In the genomic region with DNA sequence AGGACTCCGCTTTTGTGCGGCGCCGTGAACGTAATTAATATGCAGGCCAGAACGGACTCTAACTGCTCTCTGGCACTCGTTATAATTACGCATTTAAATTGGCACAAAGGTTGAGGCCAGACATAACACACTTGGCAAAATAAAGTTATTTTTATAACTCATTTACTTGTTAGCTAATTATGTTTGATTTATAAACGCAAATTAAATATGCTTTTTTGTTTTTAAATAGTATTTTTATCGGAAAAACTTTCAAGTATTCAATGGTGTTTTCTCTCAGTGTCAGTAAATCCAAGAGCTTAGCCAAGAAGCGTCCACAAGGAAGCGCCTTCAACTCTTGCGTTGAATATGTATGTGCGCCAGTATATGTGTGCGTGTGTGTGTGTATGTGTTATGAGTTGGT, we compare ENCODE assay signal across 4 fruit fly cellular contexts.
TF ChIP-seq lines count a peak whose summit lies in the region.

No protein-coding gene starts in this region.

- no peak for TF ChIP-seq CTCF in whole organism, embryonic (GFP tag; optimal IDR thresholded peaks at IDR 0.05; lab: Kevin White, UChicago)

TF ChIP-seq in whole organism, embryonic, 481 proteins besides CTCF, POLR2A, EP300 and RAD21 (continues in another document):
- TF ChIP-seq CG9817 (tag; optimal IDR thresholded peaks at IDR 0.05; lab: Kevin White, UChicago) (no peak), sc (optimal IDR thresholded peaks at IDR 0.05; lab: Kevin White, UChicago) (no peak), sc (GFP tag; optimal IDR thresholded peaks at IDR 0.05; lab: Kevin White, UChicago) (no peak), pita (GFP tag; optimal IDR thresholded peaks at IDR 0.05; lab: Kevin White, UChicago) (no peak), lov (optimal IDR thresholded peaks at IDR 0.05; lab: Kevin White, UChicago) (no peak), lov (GFP tag; IDR thresholded peaks at IDR 0.05; lab: Robert Waterston, UW) (no peak), CG43689 (GFP tag; IDR thresholded peaks at IDR 0.05; lab: Robert Waterston, UW) (no peak), CG8089 (GFP tag; optimal IDR thresholded peaks at IDR 0.05; lab: Kevin White, UChicago) (no peak), CG12391 (tag; optimal IDR thresholded peaks at IDR 0.05; lab: Kevin White, UChicago) (no peak), Meics (GFP tag; optimal IDR thresholded peaks at IDR 0.05; lab: Kevin White, UChicago) (peak; percentile 31), CG2199 (GFP tag; IDR thresholded peaks at IDR 0.05; lab: Robert Waterston, UW) (no peak), br (optimal IDR thresholded peaks at IDR 0.05; lab: Kevin White, UChicago) (no peak), CG34224 (GFP tag; IDR thresholded peaks at IDR 0.05; lab: Robert Waterston, UW; ENCODE audit: partially characterized antibody) (no peak), CG18599 (GFP tag; optimal IDR thresholded peaks at IDR 0.05; lab: Kevin White, UChicago) (peak; percentile 59), Fer3 (tag; optimal IDR thresholded peaks at IDR 0.05; lab: Kevin White, UChicago) (no peak), CG7786 (GFP tag; optimal IDR thresholded peaks at IDR 0.05; lab: Kevin White, UChicago) (no peak), cas (GFP tag; IDR thresholded peaks at IDR 0.05; lab: Robert Waterston, UW) (no peak), CG2678 (tag; optimal IDR thresholded peaks at IDR 0.05; lab: Kevin White, UChicago) (peak; percentile 49), caup (GFP tag; optimal IDR thresholded peaks at IDR 0.05; lab: Kevin White, UChicago; ENCODE audit: severe bottlenecking) (no peak), CG3065 (GFP tag; optimal IDR thresholded peaks at IDR 0.05; lab: Kevin White, UChicago) (no peak), her (GFP tag; optimal IDR thresholded peaks at IDR 0.05; lab: Kevin White, UChicago) (no peak), CG30403 (GFP tag; optimal IDR thresholded peaks at IDR 0.05; lab: Kevin White, UChicago) (peak; percentile 31), dati (GFP tag; IDR thresholded peaks at IDR 0.05; lab: Robert Waterston, UW) (no peak)

TF ChIP-seq in whole organism, prepupa, 60 proteins besides CTCF, POLR2A, EP300 and RAD21 (continues in another document):
- TF ChIP-seq CG7368 (GFP tag; optimal IDR thresholded peaks at IDR 0.05; lab: Kevin White, UChicago) (peak; percentile 6), CG11762 (GFP tag; optimal IDR thresholded peaks at IDR 0.05; lab: Kevin White, UChicago; ENCODE audit: insufficient read depth) (no peak), achi (GFP tag; optimal IDR thresholded peaks at IDR 0.05; lab: Kevin White, UChicago) (peak; percentile 11), CG6808 (GFP tag; optimal IDR thresholded peaks at IDR 0.05; lab: Kevin White, UChicago) (no peak), CG6792 (GFP tag; optimal IDR thresholded peaks at IDR 0.05; lab: Kevin White, UChicago) (no peak), ss (GFP tag; optimal IDR thresholded peaks at IDR 0.05; lab: Kevin White, UChicago) (no peak), Hr4 (GFP tag; optimal IDR thresholded peaks at IDR 0.05; lab: Kevin White, UChicago) (peak; percentile 24), fkh (GFP tag; optimal IDR thresholded peaks at IDR 0.05; lab: Kevin White, UChicago) (no peak), Eip93F (GFP tag; optimal IDR thresholded peaks at IDR 0.05; lab: Kevin White, UChicago) (no peak), CG10631 (GFP tag; optimal IDR thresholded peaks at IDR 0.05; lab: Kevin White, UChicago) (peak; percentile 7), topi (GFP tag; optimal IDR thresholded peaks at IDR 0.05; lab: Kevin White, UChicago) (peak; percentile 34), svp (GFP tag; lab: Kevin White, UChicago) (peak; percentile 58), CG8319 (GFP tag; optimal IDR thresholded peaks at IDR 0.05; lab: Kevin White, UChicago) (no peak), vri (GFP tag; optimal IDR thresholded peaks at IDR 0.05; lab: Kevin White, UChicago) (no peak), Blimp-1 (GFP tag; optimal IDR thresholded peaks at IDR 0.05; lab: Kevin White, UChicago) (no peak), CG6163 (GFP tag; IDR thresholded peaks at IDR 0.05; lab: Robert Waterston, UW) (no peak), CG34406 (GFP tag; optimal IDR thresholded peaks at IDR 0.05; lab: Kevin White, UChicago) (no peak), net (GFP tag; optimal IDR thresholded peaks at IDR 0.05; lab: Kevin White, UChicago) (no peak), CG31627 (GFP tag; optimal IDR thresholded peaks at IDR 0.05; lab: Kevin White, UChicago) (peak; percentile 14), Lpt (GFP tag; optimal IDR thresholded peaks at IDR 0.05; lab: Kevin White, UChicago) (no peak), acj6 (GFP tag; optimal IDR thresholded peaks at IDR 0.05; lab: Kevin White, UChicago) (peak; percentile 23), CG11902 (GFP tag; optimal IDR thresholded peaks at IDR 0.05; lab: Kevin White, UChicago) (no peak), Ets21C (GFP tag; optimal IDR thresholded peaks at IDR 0.05; lab: Kevin White, UChicago) (no peak)

TF ChIP-seq in whole organism, pupa, 21 proteins besides CTCF, POLR2A, EP300 and RAD21:
- no peak for TF ChIP-seq EcR (GFP tag; optimal IDR thresholded peaks at IDR 0.05; lab: Kevin White, UChicago)
- no peak for TF ChIP-seq CG34367 (tag; optimal IDR thresholded peaks at IDR 0.05; lab: Kevin White, UChicago)
- TF ChIP-seq rn (GFP tag; IDR thresholded peaks at IDR 0.05; lab: Robert Waterston, UW), result no peak
- no peak for TF ChIP-seq CG17806 (tag; optimal IDR thresholded peaks at IDR 0.05; lab: Kevin White, UChicago)
- no peak for TF ChIP-seq CG12605 (GFP tag; IDR thresholded peaks at IDR 0.05; lab: Robert Waterston, UW)
- peak; percentile 20 for TF ChIP-seq CG15710 (tag; optimal IDR thresholded peaks at IDR 0.05; lab: Kevin White, UChicago)
- TF ChIP-seq CG4496 (GFP tag; IDR thresholded peaks at IDR 0.05; lab: Robert Waterston, UW), result no peak
- TF ChIP-seq fd96Ca (GFP tag; IDR thresholded peaks at IDR 0.05; lab: Robert Waterston, UW), result no peak
- TF ChIP-seq CG32121 (GFP tag; IDR thresholded peaks at IDR 0.05; lab: Robert Waterston, UW), result no peak; the same call in 1 of the 2 replicates
- no peak for TF ChIP-seq Pif1B (GFP tag; optimal IDR thresholded peaks at IDR 0.05; lab: Kevin White, UChicago)
- no peak for TF ChIP-seq Ets98B (GFP tag; IDR thresholded peaks at IDR 0.05; lab: Robert Waterston, UW)
- TF ChIP-seq D1 (tag; optimal IDR thresholded peaks at IDR 0.05; lab: Kevin White, UChicago), result no peak
- peak; percentile 29 for TF ChIP-seq CG8159 (tag; optimal IDR thresholded peaks at IDR 0.05; lab: Kevin White, UChicago)
- no peak for TF ChIP-seq CG14655 (GFP tag; optimal IDR thresholded peaks at IDR 0.05; lab: Kevin White, UChicago)
- TF ChIP-seq CG13204 (GFP tag; optimal IDR thresholded peaks at IDR 0.05; lab: Kevin White, UChicago), result no peak
- TF ChIP-seq Pif1A (GFP tag; optimal IDR thresholded peaks at IDR 0.05; lab: Kevin White, UChicago), result peak; percentile 24
- TF ChIP-seq CG8301 (tag; optimal IDR thresholded peaks at IDR 0.05; lab: Kevin White, UChicago), result no peak

TF ChIP-seq in whole organism, wandering third instar larva, 38 proteins besides CTCF, POLR2A, EP300 and RAD21:
- TF ChIP-seq Hr83 (GFP tag; optimal IDR thresholded peaks at IDR 0.05; lab: Kevin White, UChicago; ENCODE audit: poor library complexity, severe bottlenecking), result no peak
- TF ChIP-seq woc (GFP tag; optimal IDR thresholded peaks at IDR 0.05; lab: Kevin White, UChicago), result no peak
- TF ChIP-seq ey (GFP tag; optimal IDR thresholded peaks at IDR 0.05; lab: Kevin White, UChicago), result peak; percentile 30
- no peak for TF ChIP-seq OdsH (GFP tag; optimal IDR thresholded peaks at IDR 0.05; lab: Kevin White, UChicago)
- no peak for TF ChIP-seq lola (GFP tag; optimal IDR thresholded peaks at IDR 0.05; lab: Kevin White, UChicago)
- TF ChIP-seq Hnf4 (GFP tag; optimal IDR thresholded peaks at IDR 0.05; lab: Kevin White, UChicago), result no peak
- TF ChIP-seq foxo (GFP tag; optimal IDR thresholded peaks at IDR 0.05; lab: Kevin White, UChicago), result peak in 1 of 2 experiments; percentile 32
- no peak for TF ChIP-seq Hr78 (GFP tag; optimal IDR thresholded peaks at IDR 0.05; lab: Kevin White, UChicago)
- no peak for TF ChIP-seq CG9705 (GFP tag; optimal IDR thresholded peaks at IDR 0.05; lab: Kevin White, UChicago)
- no peak for TF ChIP-seq tai (GFP tag; optimal IDR thresholded peaks at IDR 0.05; lab: Kevin White, UChicago)
- TF ChIP-seq N (GFP tag; optimal IDR thresholded peaks at IDR 0.05; lab: Kevin White, UChicago), result no peak
- no peak for TF ChIP-seq sage (GFP tag; optimal IDR thresholded peaks at IDR 0.05; lab: Kevin White, UChicago)
- TF ChIP-seq Abd-B (GFP tag; optimal IDR thresholded peaks at IDR 0.05; lab: Kevin White, UChicago), result no peak
- no peak for TF ChIP-seq GATAd (GFP tag; optimal IDR thresholded peaks at IDR 0.05; lab: Kevin White, UChicago)
- TF ChIP-seq br (GFP tag; optimal IDR thresholded peaks at IDR 0.05; lab: Kevin White, UChicago), result peak; percentile 8
- TF ChIP-seq usp (GFP tag; optimal IDR thresholded peaks at IDR 0.05; lab: Kevin White, UChicago), result no peak
- no peak for TF ChIP-seq Jra (GFP tag; optimal IDR thresholded peaks at IDR 0.05; lab: Kevin White, UChicago)
- no peak for TF ChIP-seq CG32264 (GFP tag; optimal IDR thresholded peaks at IDR 0.05; lab: Kevin White, UChicago)
- TF ChIP-seq pan (optimal IDR thresholded peaks at IDR 0.05; lab: Kevin White, UChicago), result no peak
- TF ChIP-seq jim (GFP tag; optimal IDR thresholded peaks at IDR 0.05; lab: Kevin White, UChicago), result no peak
- no peak for TF ChIP-seq dl (GFP tag; optimal IDR thresholded peaks at IDR 0.05; lab: Kevin White, UChicago; ENCODE audit: insufficient read depth in 1 of 2, partially characterized antibody in 2 of 2)
- peak; percentile 28 for TF ChIP-seq h (GFP tag; optimal IDR thresholded peaks at IDR 0.05; lab: Kevin White, UChicago)
- TF ChIP-seq Vsx2 (GFP tag; optimal IDR thresholded peaks at IDR 0.05; lab: Kevin White, UChicago; ENCODE audit: partially characterized antibody), result no peak
- no peak for TF ChIP-seq Rel (GFP tag; optimal IDR thresholded peaks at IDR 0.05; lab: Kevin White, UChicago)
- TF ChIP-seq Rel (tag; optimal IDR thresholded peaks at IDR 0.05; lab: Kevin White, UChicago), result no peak
- TF ChIP-seq dmrt93B (GFP tag; optimal IDR thresholded peaks at IDR 0.05; lab: Kevin White, UChicago), result no peak

Comparison
In these comparisons a context has a peak if more than half of its experiments do, and no peak if none do; other contexts are left out.
1. Of the 7 proteins assayed by ChIP-seq in both whole organism, embryonic and whole organism, prepupa: peak only in whole organism, embryonic: none; only in whole organism, prepupa: Hr39; in both: Sox102F; in neither: 5.